Worm (Caenorhabditis elegans): ENCODE measurements around the gene R01H2.4.

Gene R01H2.4

DNA sequence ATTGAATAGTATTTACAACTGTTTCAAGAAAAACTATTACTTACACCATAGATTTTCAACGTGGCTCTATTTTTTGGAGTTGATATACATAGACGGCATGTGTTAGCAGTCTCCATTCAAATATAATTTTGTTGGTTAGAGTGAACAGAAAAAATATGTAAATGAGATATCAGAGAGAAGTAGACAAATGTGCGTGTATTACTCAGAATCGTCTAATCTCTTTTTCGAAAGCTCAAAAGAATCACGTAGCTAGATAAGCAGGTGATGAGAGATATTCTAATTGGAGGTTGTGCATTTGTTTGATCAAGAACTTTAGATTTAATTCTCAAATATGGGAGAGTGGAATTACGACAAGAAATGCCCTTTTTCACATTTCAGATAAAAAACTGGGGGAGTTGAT, 26.5 kb upstream of the R01H2.4 start, which contains the start of gene ZK418.10:
TSS of gene ZK418.10 (minus strand) at position 148 of the 400 bp plus-strand sequence.
- TF ChIP-seq sox-4 (tag; optimal IDR thresholded peaks at IDR 0.05) (peak; percentile 68), nhr-28 (tag; optimal IDR thresholded peaks at IDR 0.05) (no peak), hpl-2 (GFP tag; optimal IDR thresholded peaks at IDR 0.05) (no peak), egl-13 (tag; optimal IDR thresholded peaks at IDR 0.05) (no peak), dpl-1 (GFP tag; optimal IDR thresholded peaks at IDR 0.05) (no peak), dsc-1 (tag; optimal IDR thresholded peaks at IDR 0.05) (peak; percentile 97), zag-1 (tag; optimal IDR thresholded peaks at IDR 0.05) (no peak), nhr-20 (tag; optimal IDR thresholded peaks at IDR 0.05) (peak; percentile 24), lin-39 (tag; optimal IDR thresholded peaks at IDR 0.05) (no peak), nhr-90 (tag; optimal IDR thresholded peaks at IDR 0.05; ENCODE audit: poor library complexity) (no peak), swsn-7 (tag; optimal IDR thresholded peaks at IDR 0.05) (peak; percentile 35), C34B4.2 (tag; optimal IDR thresholded peaks at IDR 0.05) (no peak), hlh-17 (GFP tag; optimal IDR thresholded peaks at IDR 0.05; ENCODE audit: borderline replicate concordance) (no peak), efl-1 (optimal IDR thresholded peaks at IDR 0.05) (no peak), efl-1 (GFP tag; optimal IDR thresholded peaks at IDR 0.05 in 1 of 2) (peak in 1 of 2 experiments; percentile 45), C04F5.9 (tag; optimal IDR thresholded peaks at IDR 0.05) (no peak), pax-3 (tag; optimal IDR thresholded peaks at IDR 0.05) (peak; percentile 45), grh-1 (GFP tag; IDR thresholded peaks at IDR 0.05) (no peak), aha-1 (tag; optimal IDR thresholded peaks at IDR 0.05) (no peak), nhr-47 (tag; optimal IDR thresholded peaks at IDR 0.05) (peak; percentile 67), fos-1 (tag; optimal IDR thresholded peaks at IDR 0.05) (no peak), nhr-71 (tag; optimal IDR thresholded peaks at IDR 0.05) (peak; percentile 65), fkh-8 (tag; optimal IDR thresholded peaks at IDR 0.05) (peak; percentile 91), C16A3.4 (tag; optimal IDR thresholded peaks at IDR 0.05) (no peak), mab-9 (GFP tag; IDR thresholded peaks at IDR 0.05) (no peak), lsy-2 (tag; optimal IDR thresholded peaks at IDR 0.05) (peak in 1 of 2 experiments; percentile 21), tbx-2 (tag; optimal IDR thresholded peaks at IDR 0.05) (no peak), tlp-1 (tag; optimal IDR thresholded peaks at IDR 0.05) (no peak), lir-3 (tag; optimal IDR thresholded peaks at IDR 0.05; ENCODE audit: poor library complexity) (no peak), sptf-1 (tag; optimal IDR thresholded peaks at IDR 0.05) (no peak)

DNA sequence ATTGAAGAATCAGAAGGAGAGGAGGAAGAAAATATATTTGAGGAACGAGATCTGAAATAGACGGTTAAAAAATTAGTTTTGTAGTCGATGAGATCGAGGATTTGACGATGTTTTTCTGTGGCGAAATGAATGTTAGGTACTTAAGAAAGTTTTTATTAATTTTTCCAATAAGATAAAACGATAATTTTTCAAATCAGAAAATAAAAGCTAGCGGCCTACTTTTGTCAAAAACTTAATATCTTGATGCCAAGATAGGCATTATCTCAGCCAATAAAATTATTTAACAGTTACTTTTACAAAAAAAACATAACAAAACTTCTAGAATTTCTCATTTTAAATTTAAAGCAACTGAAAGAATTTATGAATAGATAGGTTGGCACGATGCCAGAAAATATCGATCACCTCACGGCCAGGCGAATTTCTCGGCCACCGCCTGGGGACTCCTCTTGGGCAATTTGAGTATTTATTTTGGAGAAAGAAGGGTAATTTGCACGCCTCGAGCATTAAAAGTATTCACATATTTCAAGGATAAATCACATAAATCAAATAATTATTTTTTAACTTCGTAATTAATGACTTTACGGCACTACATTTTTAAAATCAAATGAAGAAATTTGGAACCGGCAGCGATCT, 23.7 kb upstream of the R01H2.4 start, which contains the start of gene fubl-2:
TSS of gene fubl-2 (minus strand) at position 51 of the 633 bp plus-strand sequence.
- TF ChIP-seq ets-5 (GFP tag; IDR thresholded peaks at IDR 0.05) (no peak), C04F5.9 (tag; optimal IDR thresholded peaks at IDR 0.05) (peak; percentile 45), unc-30 (tag; optimal IDR thresholded peaks at IDR 0.05) (no peak), lin-39 (tag; optimal IDR thresholded peaks at IDR 0.05) (no peak), tbx-2 (tag; optimal IDR thresholded peaks at IDR 0.05) (peak; percentile 67), pag-3 (tag; optimal IDR thresholded peaks at IDR 0.05; ENCODE audit: borderline replicate concordance, insufficient read depth) (no peak), efl-1 (optimal IDR thresholded peaks at IDR 0.05) (peak; percentile 73 to 74), efl-1 (GFP tag; optimal IDR thresholded peaks at IDR 0.05 in 1 of 2) (peak in 1 of 2 experiments; percentile 51), mep-1 (tag; optimal IDR thresholded peaks at IDR 0.05) (peak; percentile 51), sptf-1 (tag; optimal IDR thresholded peaks at IDR 0.05) (no peak), elt-3 (tag; optimal IDR thresholded peaks at IDR 0.05) (peak in 1 of 6 experiments; percentile 38), hpl-2 (GFP tag; optimal IDR thresholded peaks at IDR 0.05) (no peak), fkh-8 (tag; optimal IDR thresholded peaks at IDR 0.05) (peak; percentile 65), tlp-1 (tag; optimal IDR thresholded peaks at IDR 0.05) (no peak), sup-37 (GFP tag; optimal IDR thresholded peaks at IDR 0.05) (no peak), pax-3 (tag; optimal IDR thresholded peaks at IDR 0.05) (peak; percentile 62), pqm-1 (tag; optimal IDR thresholded peaks at IDR 0.05) (no peak), ceh-88 (GFP tag; IDR thresholded peaks at IDR 0.05) (no peak), aly-2 (tag; optimal IDR thresholded peaks at IDR 0.05) (no peak), skn-1 (tag; optimal IDR thresholded peaks at IDR 0.05) (peak; percentile 6), ces-1 (GFP tag; optimal IDR thresholded peaks at IDR 0.05) (no peak), nhr-90 (tag; optimal IDR thresholded peaks at IDR 0.05; ENCODE audit: poor library complexity) (peak; percentile 72), elt-2 (tag; optimal IDR thresholded peaks at IDR 0.05) (no peak), vab-15 (tag; optimal IDR thresholded peaks at IDR 0.05) (peak; percentile 51), swsn-7 (tag; optimal IDR thresholded peaks at IDR 0.05) (peak; percentile 66), ceh-90 (tag; optimal IDR thresholded peaks at IDR 0.05) (peak; percentile 52), nhr-84 (tag; optimal IDR thresholded peaks at IDR 0.05) (no peak), nhr-237 (tag; optimal IDR thresholded peaks at IDR 0.05) (no peak), isw-1 (GFP tag; IDR thresholded peaks at IDR 0.05) (peak; percentile 46), lir-3 (tag; optimal IDR thresholded peaks at IDR 0.05; ENCODE audit: poor library complexity) (peak; percentile 86), sox-4 (tag; optimal IDR thresholded peaks at IDR 0.05) (peak; percentile 67), egl-27 (tag; optimal IDR thresholded peaks at IDR 0.05) (no peak), xbp-1 (tag; optimal IDR thresholded peaks at IDR 0.05) (peak; percentile 74), nhr-28 (tag; optimal IDR thresholded peaks at IDR 0.05) (no peak)
